Fruit fly (Drosophila melanogaster) whole organism, embryonic: ENCODE measurements around the gene CG8891.

Experiments used
- ATbp ChIP-seq: fragments of 200-800 bp; sonication (Bioruptor generic); optimal IDR thresholded peaks from 2 replicates; lab custom pipeline; 2017; ENCODE audit warnings: missing biosample characterization, mild to moderate bottlenecking, missing genetic modification characterization, missing genetic modification reagents
- Asciz ChIP-seq: fragments of 200-800 bp; sonication (Bioruptor generic); optimal IDR thresholded peaks from 2 replicates; lab custom pipeline; 2017; ENCODE audit warnings: missing biosample characterization, mild to moderate bottlenecking, missing genetic modification characterization, missing genetic modification reagents
- CG10209 ChIP-seq: fragments of 200-800 bp; sonication (Bioruptor generic); optimal IDR thresholded peaks from 3 replicates; lab custom pipeline; 2017; ENCODE audit warnings: missing biosample characterization, mild to moderate bottlenecking, missing genetic modification characterization, missing genetic modification reagents
- CG10366 ChIP-seq: fragments of 200-800 bp; sonication (Bioruptor generic); IDR thresholded peaks from 2 replicates; pipeline ENCODE4 v1.3.6; 2022; ENCODE audit warnings: missing biosample characterization, missing genetic modification characterization
- CG10543 ChIP-seq: fragments of 200-800 bp; sonication (Bioruptor generic); optimal IDR thresholded peaks from 3 replicates; lab custom pipeline; 2017; ENCODE audit warnings: missing biosample characterization, mild to moderate bottlenecking, missing genetic modification characterization, moderate library complexity
- CG13123 ChIP-seq: fragments of 200-800 bp; sonication (Bioruptor generic); optimal IDR thresholded peaks from 2 replicates; lab custom pipeline; 2016; ENCODE audit warnings: missing biosample characterization, missing genetic modification characterization
- CG13624 ChIP-seq: fragments of 200-800 bp; sonication (Bioruptor generic); optimal IDR thresholded peaks from 2 replicates; lab custom pipeline; 2016; ENCODE audit warnings: missing biosample characterization, missing genetic modification characterization
- CG13894 ChIP-seq: fragments of 200-800 bp; sonication (Bioruptor generic); optimal IDR thresholded peaks from 3 replicates; lab custom pipeline; 2018; ENCODE audit warnings: missing biosample characterization, mild to moderate bottlenecking, missing genetic modification characterization, moderate library complexity
- CG14441 ChIP-seq: fragments of 200-800 bp; sonication (Bioruptor generic); IDR thresholded peaks from 2 replicates; pipeline ENCODE4 v1.3.6; 2022; ENCODE audit warnings: missing biosample characterization, missing genetic modification characterization
- CG15601 ChIP-seq: fragments of 200-800 bp; sonication (Bioruptor generic); optimal IDR thresholded peaks from 3 replicates; lab custom pipeline; 2019; ENCODE audit warnings: missing biosample characterization, mild to moderate bottlenecking, missing genetic modification characterization, moderate library complexity
- CG1602 ChIP-seq: fragments of 200-800 bp; sonication (Bioruptor generic); optimal IDR thresholded peaks from 3 replicates; lab custom pipeline; 2016; ENCODE audit warnings: missing biosample characterization, missing genetic modification characterization
- CG17359 ChIP-seq: fragments of 200-800 bp; sonication (Bioruptor generic); optimal IDR thresholded peaks from 3 replicates; lab custom pipeline; 2018; ENCODE audit warnings: missing biosample characterization, mild to moderate bottlenecking, missing genetic modification characterization, moderate library complexity
- CG18262 ChIP-seq: fragments of 200-800 bp; optimal IDR thresholded peaks from 3 replicates; lab custom pipeline; 2019; ENCODE audit warnings: missing biosample characterization, mild to moderate bottlenecking, missing genetic modification characterization, moderate library complexity
- CG1832 ChIP-seq: fragments of 200-800 bp; sonication (Bioruptor generic); optimal IDR thresholded peaks from 2 replicates; lab custom pipeline; 2017; ENCODE audit warnings: missing biosample characterization, mild to moderate bottlenecking, missing genetic modification characterization, inconsistent platforms
- CG2129 ChIP-seq: fragments of 200-800 bp; sonication (Bioruptor generic); IDR thresholded peaks from 2 replicates; pipeline ENCODE4 v1.3.6; 2022; ENCODE audit warnings: missing biosample characterization, missing genetic modification characterization; ENCODE audit not compliant: partially characterized antibody
- CG2678 ChIP-seq: fragments of 200-800 bp; sonication (Bioruptor generic); optimal IDR thresholded peaks from 3 replicates; lab custom pipeline; 2019; ENCODE audit warnings: missing biosample characterization, mild to moderate bottlenecking, missing genetic modification characterization, moderate library complexity
- CG31388 ChIP-seq: fragments of 200-800 bp; sonication (Bioruptor generic); optimal IDR thresholded peaks from 2 replicates; lab custom pipeline; 2016; ENCODE audit warnings: missing biosample characterization, missing genetic modification characterization
- CG31441 ChIP-seq: fragments of 200-800 bp; sonication (Bioruptor generic); IDR thresholded peaks from 2 replicates; pipeline ENCODE4 v1.3.6; 2022; ENCODE audit warnings: missing biosample characterization, missing genetic modification characterization
- CG3847 ChIP-seq: fragments of 200-800 bp; sonication (Bioruptor generic); IDR thresholded peaks from 2 replicates; pipeline ENCODE4 v1.3.6; 2022; ENCODE audit warnings: missing biosample characterization, missing genetic modification characterization
- CG42726 ChIP-seq: fragments of 200-800 bp; sonication (Bioruptor generic); IDR thresholded peaks from 2 replicates; pipeline ENCODE4 v1.3.6; 2022; ENCODE audit warnings: missing biosample characterization, missing genetic modification characterization; ENCODE audit not compliant: partially characterized antibody
- CG6254 ChIP-seq: fragments of 200-800 bp; sonication (Bioruptor generic); optimal IDR thresholded peaks from 3 replicates; lab custom pipeline; 2017; ENCODE audit warnings: mild to moderate bottlenecking, missing biosample characterization, missing genetic modification reagents, missing genetic modification characterization
- CG7357 ChIP-seq: fragments of 200-800 bp; sonication (Bioruptor generic); IDR thresholded peaks from 3 replicates; pipeline ENCODE4 v1.3.6; 2022; ENCODE audit warnings: missing biosample characterization, missing genetic modification characterization
- D19A ChIP-seq: fragments of 200-800 bp; optimal IDR thresholded peaks from 3 replicates; lab custom pipeline; 2019; ENCODE audit warnings: missing biosample characterization, mild to moderate bottlenecking, missing genetic modification characterization, moderate library complexity
- Dll ChIP-seq: fragments of 200-800 bp; sonication (Bioruptor generic); IDR thresholded peaks from 4 replicates; pipeline ENCODE4 v1.3.6; 2022; ENCODE audit warnings: missing biosample characterization, missing genetic modification characterization; ENCODE audit not compliant: partially characterized antibody
- Ets97D ChIP-seq: fragments of 200-800 bp; sonication (Bioruptor generic); optimal IDR thresholded peaks from 3 replicates; lab custom pipeline; 2016; ENCODE audit warnings: missing biosample characterization, missing genetic modification characterization
- Gsc ChIP-seq: fragments of 200-800 bp; sonication (Bioruptor generic); IDR thresholded peaks from 2 replicates; pipeline ENCODE4 v1.3.6; 2022; ENCODE audit warnings: missing biosample characterization, missing genetic modification characterization
- Hmx ChIP-seq: fragments of 200-800 bp; sonication (Bioruptor generic); optimal IDR thresholded peaks from 2 replicates; lab custom pipeline; 2016; ENCODE audit warnings: missing biosample characterization, missing genetic modification characterization
- Hr78 ChIP-seq, 2 experiments: fragments of 200-800 bp in 1 of 2; fragments of >200 bp in 1 of 2; sonication (Bioruptor generic) in 1 of 2; optimal IDR thresholded peaks; 2 replicates each; lab custom pipeline; 2017 to 2019; ENCODE audit warnings: missing biosample characterization in 2 of 2, missing genetic modification characterization in 2 of 2, mild to moderate bottlenecking in 1 of 2, moderate library complexity in 1 of 2
- MBD-R2 ChIP-seq: fragments of 200-800 bp; sonication (Bioruptor generic); IDR thresholded peaks from 2 replicates; pipeline ENCODE4 v1.3.6; 2022; ENCODE audit warnings: missing biosample characterization, missing genetic modification characterization
- Myb ChIP-seq: fragments of 200-800 bp; sonication (Bioruptor generic); optimal IDR thresholded peaks from 2 replicates; lab custom pipeline; 2016; ENCODE audit warnings: missing biosample characterization, missing genetic modification characterization
- NC2β ChIP-seq: fragments of 200-800 bp; sonication (Bioruptor generic); optimal IDR thresholded peaks from 2 replicates; lab custom pipeline; 2016; ENCODE audit warnings: missing biosample characterization, missing genetic modification characterization
- PHDP ChIP-seq: fragments of 200-800 bp; sonication (Bioruptor generic); optimal IDR thresholded peaks from 3 replicates; lab custom pipeline; 2018; ENCODE audit warnings: missing biosample characterization, mild to moderate bottlenecking, missing genetic modification characterization, moderate library complexity
- Ssrp ChIP-seq: fragments of 200-800 bp; sonication (Bioruptor generic); optimal IDR thresholded peaks from 2 replicates; lab custom pipeline; 2018; ENCODE audit warnings: missing biosample characterization, mild to moderate bottlenecking, missing genetic modification characterization, moderate library complexity
- Taf1 ChIP-seq: fragments of 200-800 bp; sonication (Bioruptor generic); IDR thresholded peaks from 2 replicates; pipeline ENCODE4 v1.3.6; 2022; ENCODE audit warnings: missing biosample characterization, missing genetic modification characterization
- az2 ChIP-seq: fragments of 200-800 bp; sonication (Bioruptor generic); optimal IDR thresholded peaks from 3 replicates; lab custom pipeline; 2016; ENCODE audit warnings: missing biosample characterization, missing genetic modification characterization
- bcd ChIP-seq: fragments of 200-800 bp; sonication (Bioruptor generic); optimal IDR thresholded peaks from 2 replicates; lab custom pipeline; 2017; ENCODE audit warnings: missing biosample characterization, mild to moderate bottlenecking, missing genetic modification characterization
- crol ChIP-seq: fragments of 200-800 bp; sonication (Bioruptor generic); IDR thresholded peaks from 2 replicates; pipeline ENCODE4 v1.3.6; 2022; ENCODE audit warnings: missing biosample characterization, missing genetic modification characterization
- cwo ChIP-seq: fragments of 200-800 bp; sonication (Bioruptor generic); optimal IDR thresholded peaks from 3 replicates; lab custom pipeline; 2017; ENCODE audit warnings: missing biosample characterization, missing genetic modification characterization, mild to moderate bottlenecking, moderate library complexity, missing genetic modification reagents
- dm ChIP-seq: fragments of 200-800 bp; sonication (Bioruptor generic); optimal IDR thresholded peaks from 3 replicates; lab custom pipeline; 2016; ENCODE audit warnings: missing biosample characterization, missing genetic modification characterization
- eve ChIP-seq, 2 experiments: fragments of >200 bp; optimal IDR thresholded peaks; 2 replicates each; lab custom pipeline; 2017; ENCODE audit warnings: missing biosample characterization in 2 of 2, missing genetic modification characterization in 2 of 2
- fd102C ChIP-seq: fragments of 200-800 bp; sonication (Bioruptor generic); optimal IDR thresholded peaks from 2 replicates; lab custom pipeline; 2018; ENCODE audit warnings: missing biosample characterization, mild to moderate bottlenecking, missing genetic modification characterization, moderate library complexity
- nmo ChIP-seq: fragments of 200-800 bp; sonication (Bioruptor generic); optimal IDR thresholded peaks from 2 replicates; lab custom pipeline; 2018; ENCODE audit warnings: missing biosample characterization, mild to moderate bottlenecking, missing genetic modification characterization, moderate library complexity
- peb ChIP-seq: fragments of 200-800 bp; sonication (Bioruptor generic); IDR thresholded peaks from 2 replicates; pipeline ENCODE4 v1.3.6; 2022; ENCODE audit warnings: missing biosample characterization, missing genetic modification characterization
- salm ChIP-seq: fragments of 200-800 bp; sonication (Bioruptor generic); optimal IDR thresholded peaks from 2 replicates; lab custom pipeline; 2018; ENCODE audit warnings: missing biosample characterization, mild to moderate bottlenecking, missing genetic modification characterization
- so ChIP-seq: fragments of 200-800 bp; sonication (Bioruptor generic); IDR thresholded peaks from 3 replicates; pipeline ENCODE4 v1.3.6; 2022; ENCODE audit warnings: missing biosample characterization, missing genetic modification characterization
- sob ChIP-seq: fragments of 200-800 bp; sonication (Bioruptor generic); IDR thresholded peaks from 2 replicates; pipeline ENCODE4 v1.3.6; 2022; ENCODE audit warnings: missing biosample characterization, missing genetic modification characterization
- sr ChIP-seq: fragments of 200-800 bp; sonication (Bioruptor generic); IDR thresholded peaks from 3 replicates; pipeline ENCODE4 v1.3.6; 2022; ENCODE audit warnings: missing biosample characterization, missing genetic modification characterization
- tx ChIP-seq: fragments of 200-800 bp; sonication (Bioruptor generic); optimal IDR thresholded peaks from 2 replicates; lab custom pipeline; 2016; ENCODE audit warnings: missing biosample characterization, missing genetic modification characterization
- zen ChIP-seq: fragments of 200-800 bp; sonication (Bioruptor generic); optimal IDR thresholded peaks from 3 replicates; lab custom pipeline; 2018; ENCODE audit warnings: missing biosample characterization, mild to moderate bottlenecking, missing genetic modification characterization, moderate library complexity

CG8891 gene

dm6 chr2L:4976988-4977551 is 2.1 kb downstream of the CG8891 start, which contains the start of the genes Gmd and CG3792 (continued):
- TF ChIP-seq zen (tag; lab: Kevin White, UChicago) (peak; percentile 93), CG42726 (peak; percentile 76), CG3847 (GFP tag; lab: Robert Waterston, UW) (peak; percentile 97), CG17359 (tag; lab: Kevin White, UChicago) (peak; percentile 95), CG31441 (peak; percentile 97), CG13894 (tag; lab: Kevin White, UChicago) (peak; percentile 95), NC2β (GFP tag; lab: Kevin White, UChicago) (peak; percentile 91), bcd (GFP tag; lab: Kevin White, UChicago) (peak; percentile 94), CG31388 (GFP tag; lab: Kevin White, UChicago) (peak; percentile 88), CG13123 (GFP tag; lab: Kevin White, UChicago) (peak; percentile 92), CG7357 (peak; percentile 90), Myb (peak; percentile 77), PHDP (tag; lab: Kevin White, UChicago) (peak; percentile 89), CG1832 (GFP tag; lab: Kevin White, UChicago) (no peak), CG2129 (GFP tag; lab: Robert Waterston, UW) (peak; percentile 56), CG1602 (peak; percentile 95), CG13624 (GFP tag; lab: Kevin White, UChicago) (peak; percentile 94), CG10366 (GFP tag; lab: Robert Waterston, UW) (peak; percentile 94), CG10543 (GFP tag; lab: Kevin White, UChicago) (peak; percentile 94), CG6254 (GFP tag; lab: Kevin White, UChicago) (peak; percentile 90), Gsc (GFP tag; lab: Robert Waterston, UW) (peak; percentile 87), CG18262 (tag; lab: Kevin White, UChicago) (peak; percentile 97), CG15601 (tag; lab: Kevin White, UChicago) (peak; percentile 92), Ets97D (GFP tag; lab: Kevin White, UChicago) (peak; percentile 87), az2 (peak; percentile 95), fd102C (GFP tag; lab: Kevin White, UChicago) (peak; percentile 42), sob (GFP tag; lab: Robert Waterston, UW) (peak; percentile 97), nmo (GFP tag; lab: Kevin White, UChicago) (peak; percentile 97), eve (GFP tag; optimal IDR thresholded peaks at IDR 0.05; lab: Kevin White, UChicago) (peak in 1 of 2 experiments; percentile 67), salm (tag; lab: Kevin White, UChicago) (peak; percentile 89), Ssrp (tag; lab: Kevin White, UChicago) (peak; percentile 95), dm (GFP tag; lab: Kevin White, UChicago) (peak; percentile 83), so (GFP tag; lab: Robert Waterston, UW) (peak; percentile 92), peb (GFP tag; lab: Robert Waterston, UW) (peak; percentile 96), Hr78 (GFP tag; optimal IDR thresholded peaks at IDR 0.05; lab: Kevin White, UChicago) (peak in 1 of 2 experiments; percentile 78), Taf1 (GFP tag; lab: Robert Waterston, UW) (peak; percentile 95), CG2678 (peak; percentile 97), Hmx (GFP tag; lab: Kevin White, UChicago) (peak; percentile 92), tx (GFP tag; lab: Kevin White, UChicago) (peak; percentile 94), ATbp (GFP tag; lab: Kevin White, UChicago) (no peak), cwo (GFP tag; lab: Kevin White, UChicago) (peak; percentile 93), sr (peak; percentile 61; the same call in 1 of the 3 replicates), D19A (tag; lab: Kevin White, UChicago) (peak; percentile 91), crol (GFP tag; lab: Robert Waterston, UW) (peak; percentile 62), MBD-R2 (GFP tag; lab: Robert Waterston, UW) (peak; percentile 97), CG14441 (GFP tag; lab: Robert Waterston, UW) (peak; percentile 96), Asciz (GFP tag; lab: Kevin White, UChicago) (no peak), Dll (GFP tag; lab: Robert Waterston, UW) (peak; percentile 90), CG10209 (GFP tag; lab: Kevin White, UChicago) (peak; percentile 94)
